Fruit fly (Drosophila melanogaster): ENCODE measurements around the gene Sgt.

Sgt gene

DNA sequence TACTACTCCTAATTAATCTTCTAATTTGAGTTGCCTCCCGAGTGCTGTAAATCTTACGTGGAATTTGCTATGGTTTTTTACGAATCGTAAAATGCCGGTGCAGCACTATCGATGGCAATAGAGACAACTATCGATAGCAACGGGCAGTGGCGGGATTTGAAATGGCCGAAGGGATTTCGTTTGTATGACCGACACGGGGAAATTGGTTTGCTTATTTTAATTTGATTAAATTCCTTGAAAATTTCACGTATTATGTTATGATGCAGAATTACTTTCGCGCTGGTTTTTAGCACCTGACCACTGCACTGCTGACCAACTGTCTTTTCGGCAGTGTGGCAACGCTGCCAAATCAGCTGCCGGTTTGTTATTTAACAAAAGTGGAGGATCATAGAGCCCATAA is 12.8 kb downstream of the Sgt start, which contains the start of the genes GCS2beta and CG5131 (continued):
- peak; percentile 78 for TF ChIP-seq CG3407 (GFP tag; optimal IDR thresholded peaks at IDR 0.05)
- TF ChIP-seq ro (GFP tag; IDR thresholded peaks at IDR 0.05), result peak; percentile 75
- peak; percentile 81 for TF ChIP-seq CG31441 (GFP tag; IDR thresholded peaks at IDR 0.05)
- no peak for TF ChIP-seq Hr39 (optimal IDR thresholded peaks at IDR 0.05)
- TF ChIP-seq btn (GFP tag; optimal IDR thresholded peaks at IDR 0.05), result peak; percentile 62
- peak; percentile 93 for TF ChIP-seq CG33213 (GFP tag; optimal IDR thresholded peaks at IDR 0.05)
- TF ChIP-seq D (optimal IDR thresholded peaks at IDR 0.05), result no peak
- TF ChIP-seq D (GFP tag; optimal IDR thresholded peaks at IDR 0.05), result peak; percentile 79
- peak; percentile 77 for TF ChIP-seq Sox100B (GFP tag; optimal IDR thresholded peaks at IDR 0.05)
- peak; percentile 18 to 87 for TF ChIP-seq bsh (GFP tag; optimal IDR thresholded peaks at IDR 0.05)
- TF ChIP-seq CG14965 (GFP tag; optimal IDR thresholded peaks at IDR 0.05; ENCODE audit: borderline replicate concordance), result peak; percentile 51
- TF ChIP-seq pho (GFP tag; optimal IDR thresholded peaks at IDR 0.05), result peak; percentile 98
- peak; percentile 92 for TF ChIP-seq CG6689 (GFP tag; IDR thresholded peaks at IDR 0.05)
- TF ChIP-seq NK7.1 (GFP tag; optimal IDR thresholded peaks at IDR 0.05), result peak; percentile 84
- TF ChIP-seq CG9876 (GFP tag; optimal IDR thresholded peaks at IDR 0.05), result peak; percentile 96
- peak; percentile 98 for TF ChIP-seq Abd-B (GFP tag; optimal IDR thresholded peaks at IDR 0.05)
- peak; percentile 88 for TF ChIP-seq CG12104 (GFP tag; optimal IDR thresholded peaks at IDR 0.05)
- TF ChIP-seq nom (GFP tag; optimal IDR thresholded peaks at IDR 0.05), result no peak
- TF ChIP-seq zen2 (GFP tag; IDR thresholded peaks at IDR 0.05; ENCODE audit: partially characterized antibody), result peak; percentile 74; the same call in 2 of the 3 replicates
- peak; percentile 74 for TF ChIP-seq Lhr (GFP tag; optimal IDR thresholded peaks at IDR 0.05)
- TF ChIP-seq dmrt11E (tag; optimal IDR thresholded peaks at IDR 0.05), result peak; percentile 81
- peak; percentile 90 for TF ChIP-seq NC2β (GFP tag; optimal IDR thresholded peaks at IDR 0.05)
- TF ChIP-seq gsb (GFP tag; IDR thresholded peaks at IDR 0.05), result peak; percentile 89
- peak; percentile 49; the same call in 1 of the 2 replicates for TF ChIP-seq CG4360 (GFP tag; IDR thresholded peaks at IDR 0.05)
- peak; percentile 62; the same call in 1 of the 2 replicates for TF ChIP-seq nerfin-2 (GFP tag; IDR thresholded peaks at IDR 0.05; ENCODE audit: partially characterized antibody)
- TF ChIP-seq CG7357 (GFP tag; IDR thresholded peaks at IDR 0.05), result peak; percentile 87
- TF ChIP-seq Atf-2 (GFP tag; optimal IDR thresholded peaks at IDR 0.05), result peak; percentile 95
- peak; percentile 75; the same call in 2 of the 3 replicates for TF ChIP-seq otp (GFP tag; IDR thresholded peaks at IDR 0.05)
- no peak for TF ChIP-seq fd102C (GFP tag; optimal IDR thresholded peaks at IDR 0.05)
- TF ChIP-seq dpn (GFP tag; optimal IDR thresholded peaks at IDR 0.05), result peak; percentile 97
- peak; percentile 54 for TF ChIP-seq kah (GFP tag; optimal IDR thresholded peaks at IDR 0.05)
- TF ChIP-seq CG10147 (GFP tag; optimal IDR thresholded peaks at IDR 0.05), result peak; percentile 85
- peak; percentile 88 for TF ChIP-seq CG17359 (tag; optimal IDR thresholded peaks at IDR 0.05)
- TF ChIP-seq CG11696 (GFP tag; IDR thresholded peaks at IDR 0.05), result peak; percentile 69
- TF ChIP-seq nau (GFP tag; optimal IDR thresholded peaks at IDR 0.05), result peak; percentile 85
- peak; percentile 74 for TF ChIP-seq scrt (GFP tag; optimal IDR thresholded peaks at IDR 0.05)
- TF ChIP-seq CrebB (tag; optimal IDR thresholded peaks at IDR 0.05), result peak; percentile 82
- peak; percentile 93 for TF ChIP-seq klu (GFP tag; IDR thresholded peaks at IDR 0.05)
- peak; percentile 91 for TF ChIP-seq HLH3B (GFP tag; IDR thresholded peaks at IDR 0.05)
- TF ChIP-seq sr (GFP tag; IDR thresholded peaks at IDR 0.05), result peak; percentile 38; the same call in 1 of the 3 replicates
- peak; percentile 90 for TF ChIP-seq Poxn (GFP tag; IDR thresholded peaks at IDR 0.05)
- TF ChIP-seq H2.0 (GFP tag; IDR thresholded peaks at IDR 0.05), result peak; percentile 93
- peak; percentile 86 for TF ChIP-seq ssp (GFP tag; IDR thresholded peaks at IDR 0.05)
- TF ChIP-seq CG4328 (GFP tag; optimal IDR thresholded peaks at IDR 0.05), result peak; percentile 71
- TF ChIP-seq Hand (GFP tag; optimal IDR thresholded peaks at IDR 0.05), result peak; percentile 25
- peak; percentile 98 for TF ChIP-seq slbo (GFP tag; IDR thresholded peaks at IDR 0.05)
- TF ChIP-seq sob (GFP tag; IDR thresholded peaks at IDR 0.05), result peak; percentile 96
- no peak for TF ChIP-seq pita (GFP tag; optimal IDR thresholded peaks at IDR 0.05)
- TF ChIP-seq salm (tag; optimal IDR thresholded peaks at IDR 0.05), result peak; percentile 61
- no peak for TF ChIP-seq grn (GFP tag; optimal IDR thresholded peaks at IDR 0.05)
- peak; percentile 88 for TF ChIP-seq da (GFP tag; optimal IDR thresholded peaks at IDR 0.05)
